Worm (Caenorhabditis elegans) whole organism, L2 larva: Measurements from ENCODE around the gene nlp-6.

Source experiments
- C34F6.9 ChIP-seq: fragments of 150-350 bp; optimal IDR thresholded peaks from 2 replicates; lab custom pipeline; 2014; ENCODE audit warnings: missing biosample characterization, missing genetic modification characterization
- R02D3.7 ChIP-seq: fragments of 150-350 bp; optimal IDR thresholded peaks from 2 replicates; lab custom pipeline; 2014; ENCODE audit warnings: missing biosample characterization, missing genetic modification characterization
- alr-1 ChIP-seq: fragments of 150-350 bp; optimal IDR thresholded peaks from 2 replicates; lab custom pipeline; 2014; ENCODE audit warnings: missing biosample characterization, missing genetic modification characterization
- blmp-1 ChIP-seq: sonication (generic microtip); optimal IDR thresholded peaks from 2 replicates; lab custom pipeline; 2017; ENCODE audit warnings: missing genetic modification characterization, mild to moderate bottlenecking, missing compliant biosample characterization, antibody characterized with exemption, moderate library complexity; ENCODE audit not compliant: insufficient read depth
- ceh-16 ChIP-seq: fragments of 150-350 bp; optimal IDR thresholded peaks from 2 replicates; lab custom pipeline; 2014; ENCODE audit warnings: missing biosample characterization, missing genetic modification characterization
- crh-2 ChIP-seq: sonication (generic microtip); optimal IDR thresholded peaks from 2 replicates; lab custom pipeline; 2017; ENCODE audit warnings: missing biosample characterization, missing genetic modification characterization
- egl-27 ChIP-seq: sonication (generic microtip); optimal IDR thresholded peaks from 3 replicates; lab custom pipeline; 2017; ENCODE audit warnings: missing biosample characterization, missing genetic modification reagents, missing genetic modification characterization
- elt-1 ChIP-seq: fragments of 150-350 bp; optimal IDR thresholded peaks from 2 replicates; lab custom pipeline; 2014; ENCODE audit warnings: missing biosample characterization, missing genetic modification characterization
- fos-1 ChIP-seq: fragments of 150-350 bp; optimal IDR thresholded peaks from 2 replicates; lab custom pipeline; 2014; ENCODE audit warnings: missing biosample characterization, missing genetic modification characterization
- gmeb-1 ChIP-seq: fragments of 150-350 bp; optimal IDR thresholded peaks from 2 replicates; lab custom pipeline; 2014; ENCODE audit warnings: missing biosample characterization, missing genetic modification characterization
- lin-11 ChIP-seq: fragments of 150-350 bp; sonication (generic microtip); optimal IDR thresholded peaks from 2 replicates; lab custom pipeline; 2014; ENCODE audit warnings: missing biosample characterization, missing genetic modification characterization, inconsistent platforms, mixed read lengths
- lin-13 ChIP-seq: fragments of 150-350 bp; optimal IDR thresholded peaks from 2 replicates; lab custom pipeline; 2014; ENCODE audit warnings: missing biosample characterization, missing genetic modification reagents, missing genetic modification characterization
- lin-39 ChIP-seq: fragments of 150-350 bp; optimal IDR thresholded peaks from 2 replicates; lab custom pipeline; 2014; ENCODE audit warnings: missing biosample characterization, missing genetic modification reagents, missing genetic modification characterization
- lsy-2 ChIP-seq, 2 experiments: fragments of 150-350 bp in 1 of 2; sonication (generic microtip) in 1 of 2; optimal IDR thresholded peaks; 2 replicates each; lab custom pipeline; 2014 to 2017; ENCODE audit warnings: missing biosample characterization in 2 of 2, missing genetic modification characterization in 2 of 2
- mbf-1 ChIP-seq: sonication (generic microtip); optimal IDR thresholded peaks from 2 replicates; lab custom pipeline; 2017; ENCODE audit warnings: missing biosample characterization, missing genetic modification characterization
- nhr-129 ChIP-seq: fragments of 150-350 bp; optimal IDR thresholded peaks from 2 replicates; lab custom pipeline; 2014; ENCODE audit warnings: missing biosample characterization, missing genetic modification characterization
- nhr-21 ChIP-seq: fragments of 150-350 bp; optimal IDR thresholded peaks from 2 replicates; lab custom pipeline; 2014; ENCODE audit warnings: missing biosample characterization, missing genetic modification characterization
- nhr-23 ChIP-seq: fragments of 150-350 bp; optimal IDR thresholded peaks from 2 replicates; lab custom pipeline; 2014; ENCODE audit warnings: missing biosample characterization, missing genetic modification reagents, missing genetic modification characterization
- nhr-25 ChIP-seq: fragments of 150-350 bp; sonication (generic microtip); optimal IDR thresholded peaks from 3 replicates; lab custom pipeline; 2014; ENCODE audit warnings: missing biosample characterization, missing genetic modification characterization
- sem-4 ChIP-seq: fragments of 150-350 bp; optimal IDR thresholded peaks from 2 replicates; lab custom pipeline; 2014; ENCODE audit warnings: missing biosample characterization, missing genetic modification reagents, missing genetic modification characterization
- skn-1 ChIP-seq: sonication (generic microtip); optimal IDR thresholded peaks from 2 replicates; lab custom pipeline; 2017; ENCODE audit warnings: missing biosample characterization, missing genetic modification characterization
- sma-3 ChIP-seq: sonication (generic microtip); optimal IDR thresholded peaks from 2 replicates; lab custom pipeline; 2016; ENCODE audit warnings: missing genetic modification reagents, missing genetic modification characterization, missing compliant biosample characterization
- sma-9 ChIP-seq, 2 experiments: fragments of 150-350 bp in 1 of 2; sonication (generic microtip) in 1 of 2; optimal IDR thresholded peaks; 2 replicates each; lab custom pipeline; 2014 to 2016; ENCODE audit warnings: missing genetic modification characterization in 2 of 2, mild to moderate bottlenecking in 1 of 2, missing biosample characterization in 1 of 2, missing compliant biosample characterization in 1 of 2, missing genetic modification reagents in 1 of 2, moderate library complexity in 1 of 2
- unc-39 ChIP-seq: fragments of 150-350 bp; optimal IDR thresholded peaks from 2 replicates; lab custom pipeline; 2014; ENCODE audit warnings: missing biosample characterization, missing genetic modification characterization
- unc-55 ChIP-seq: fragments of 150-350 bp; sonication (generic microtip); optimal IDR thresholded peaks from 3 replicates; lab custom pipeline; 2014; ENCODE audit warnings: missing biosample characterization, missing genetic modification reagents, missing genetic modification characterization
- ztf-11 ChIP-seq: sonication (generic microtip); optimal IDR thresholded peaks from 2 replicates; lab custom pipeline; 2017; ENCODE audit warnings: missing biosample characterization, missing genetic modification characterization
- ztf-4 ChIP-seq: fragments of 150-350 bp; optimal IDR thresholded peaks from 2 replicates; lab custom pipeline; 2014; ENCODE audit warnings: missing biosample characterization, missing genetic modification characterization

Gene nlp-6

ce11 chrX:17681534-17681933 is 19.3 kb downstream of the nlp-6 start:
- TF ChIP-seq fos-1 (tag; lab: Kevin White, UChicago) (peak; percentile 25), unc-39 (no peak), gmeb-1 (no peak), skn-1 (tag; lab: Kevin White, UChicago) (no peak), lin-11 (tag; lab: Kevin White, UChicago) (no peak)

ce11 chrX:17682280-17682679 is 20.0 kb downstream of the nlp-6 start:
- TF ChIP-seq skn-1 (tag; lab: Kevin White, UChicago) (no peak), gmeb-1 (no peak), unc-55 (GFP tag; lab: Kevin White, UChicago) (no peak), C34F6.9 (no peak), mbf-1 (tag; lab: Kevin White, UChicago) (no peak), lin-39 (tag; lab: Kevin White, UChicago) (no peak), ztf-11 (tag; lab: Kevin White, UChicago) (no peak), blmp-1 (tag; lab: Kevin White, UChicago) (peak; percentile 59)

ce11 chrX:17683698-17684097 is 21.5 kb downstream of the nlp-6 start:
- TF ChIP-seq R02D3.7 (tag; lab: Kevin White, UChicago) = no peak
- TF ChIP-seq ztf-11 (tag; lab: Kevin White, UChicago) = no peak
- no peak for TF ChIP-seq nhr-25 (tag; lab: Kevin White, UChicago)
- TF ChIP-seq ztf-4 (tag; lab: Kevin White, UChicago) = no peak

- TF ChIP-seq crh-2 (no peak), nhr-25 (tag; lab: Kevin White, UChicago) (peak; percentile 89), sem-4 (tag; lab: Kevin White, UChicago) (peak; percentile 33), lsy-2 (tag; optimal IDR thresholded peaks at IDR 0.05; lab: Kevin White, UChicago) (no peak), elt-1 (tag; lab: Kevin White, UChicago) (peak; percentile 97), sma-9 (GFP tag; optimal IDR thresholded peaks at IDR 0.05; lab: Kevin White, UChicago) (peak; percentile 92), sma-9 (tag; optimal IDR thresholded peaks at IDR 0.05; lab: Kevin White, UChicago) (no peak), nhr-21 (tag; lab: Kevin White, UChicago) (peak; percentile 73), nhr-129 (tag; lab: Kevin White, UChicago) (peak; percentile 85), ceh-16 (peak; percentile 93), sma-3 (GFP tag; lab: Kevin White, UChicago) (peak; percentile 74), egl-27 (tag; lab: Kevin White, UChicago) (peak; percentile 36), blmp-1 (tag; lab: Kevin White, UChicago) (peak; percentile 85), nhr-23 (tag; lab: Kevin White, UChicago) (no peak)
Measured at ce11 chrX:17684767-17685166, 22.5 kb downstream of the nlp-6 start, which contains the start of gene T23E7.6. Gene T23E7.6 (minus strand): TSS chrX:17684811.

ce11 chrX:17685959-17686358 is 23.7 kb downstream of the nlp-6 start:
- TF ChIP-seq elt-1 (tag; lab: Kevin White, UChicago) (peak; percentile 2), blmp-1 (tag; lab: Kevin White, UChicago) (peak; percentile 81), mbf-1 (tag; lab: Kevin White, UChicago) (no peak)

ce11 chrX:17694669-17695282 is 32.5 kb downstream of the nlp-6 start, which contains the start of gene cgt-2:
Gene cgt-2 (plus strand): TSS chrX:17695232.
- peak; percentile 20 for TF ChIP-seq crh-2
- TF ChIP-seq fos-1 (tag; lab: Kevin White, UChicago) = peak; percentile 77
- no peak for TF ChIP-seq alr-1 (tag; lab: Kevin White, UChicago)
- TF ChIP-seq skn-1 (tag; lab: Kevin White, UChicago) = peak; percentile 72
- TF ChIP-seq lin-13 (GFP tag; lab: Kevin White, UChicago) = no peak

ce11 chrX:17702602-17703001 is 40.4 kb downstream of the nlp-6 start:
- TF ChIP-seq fos-1 (tag; lab: Kevin White, UChicago) (peak; percentile 11), unc-39 (no peak), crh-2 (peak; percentile 13)
